1 fruit fly cellular context compared by ENCODE assay signal in genomic region chr3L:16779704-16780173, dm6.
TF ChIP-seq lines count a peak whose summit lies in the region.

Gene mus302, minus strand, starts transcription at chr3L:16779736.
Gene CG9705, plus strand, starts transcription at chr3L:16780100.

TF ChIP-seq in whole organism, embryonic, 481 proteins besides CTCF, POLR2A, EP300 and RAD21 (continued from another document):
- TF ChIP-seq hb (GFP tag; IDR thresholded peaks at IDR 0.05; lab: Robert Waterston, UW; ENCODE audit: partially characterized antibody) (0 out of 3 replicates have a peak, but pooled peaks have one; percentile 38), fd64A (GFP tag; optimal IDR thresholded peaks at IDR 0.05; lab: Kevin White, UChicago) (no peak), disco-r (GFP tag; optimal IDR thresholded peaks at IDR 0.05; lab: Kevin White, UChicago) (no peak), toy (GFP tag; IDR thresholded peaks at IDR 0.05; lab: Robert Waterston, UW) (no peak), hth (optimal IDR thresholded peaks at IDR 0.05; lab: Kevin White, UChicago) (no peak), oc (tag; optimal IDR thresholded peaks at IDR 0.05; lab: Kevin White, UChicago) (no peak), Hey (tag; optimal IDR thresholded peaks at IDR 0.05; lab: Kevin White, UChicago) (no peak), zfh2 (GFP tag; optimal IDR thresholded peaks at IDR 0.05; lab: Kevin White, UChicago) (peak; percentile 26), CG15514 (GFP tag; optimal IDR thresholded peaks at IDR 0.05; lab: Kevin White, UChicago) (no peak), CG10147 (GFP tag; optimal IDR thresholded peaks at IDR 0.05; lab: Kevin White, UChicago) (peak; percentile 3), phol (tag; optimal IDR thresholded peaks at IDR 0.05; lab: Kevin White, UChicago) (peak; percentile 75), esg (GFP tag; conservative IDR thresholded peaks at IDR 0.05; lab: Robert Waterston, UW) (no peak), dmrt11E (tag; optimal IDR thresholded peaks at IDR 0.05; lab: Kevin White, UChicago) (peak; percentile 60), CG13296 (GFP tag; optimal IDR thresholded peaks at IDR 0.05; lab: Kevin White, UChicago) (peak; percentile 30), gro (GFP tag; optimal IDR thresholded peaks at IDR 0.05; lab: Kevin White, UChicago) (no peak), Jarid2 (GFP tag; optimal IDR thresholded peaks at IDR 0.05; lab: Kevin White, UChicago) (no peak), dmrt99B (tag; optimal IDR thresholded peaks at IDR 0.05; lab: Kevin White, UChicago) (no peak), CG3281 (GFP tag; optimal IDR thresholded peaks at IDR 0.05; lab: Kevin White, UChicago) (peak; percentile 45), fd96Cb (tag; optimal IDR thresholded peaks at IDR 0.05; lab: Kevin White, UChicago) (peak; percentile 0), croc (GFP tag; conservative IDR thresholded peaks at IDR 0.05; lab: Robert Waterston, UW) (no peak), CG11560 (tag; IDR thresholded peaks at IDR 0.05; lab: Robert Waterston, UW) (no peak), ab (GFP tag; optimal IDR thresholded peaks at IDR 0.05; lab: Kevin White, UChicago) (no peak), maf-S (GFP tag; optimal IDR thresholded peaks at IDR 0.05; lab: Kevin White, UChicago) (no peak), Adf1 (GFP tag; IDR thresholded peaks at IDR 0.05; lab: Robert Waterston, UW) (no peak), HLH4C (GFP tag; IDR thresholded peaks at IDR 0.05; lab: Robert Waterston, UW; ENCODE audit: partially characterized antibody) (peak; percentile 52; the same call in 1 of the 3 replicates), jigr1 (GFP tag; IDR thresholded peaks at IDR 0.05; lab: Robert Waterston, UW) (no peak), Hr39 (optimal IDR thresholded peaks at IDR 0.05; lab: Kevin White, UChicago) (no peak), mirr (GFP tag; optimal IDR thresholded peaks at IDR 0.05; lab: Kevin White, UChicago) (no peak), CG11456 (GFP tag; IDR thresholded peaks at IDR 0.05; lab: Robert Waterston, UW) (0 out of 3 replicates have a peak, but pooled peaks have one; percentile 23), HHEX (GFP tag; optimal IDR thresholded peaks at IDR 0.05; lab: Kevin White, UChicago) (no peak), so (GFP tag; IDR thresholded peaks at IDR 0.05; lab: Robert Waterston, UW) (no peak), Mrtf (GFP tag; IDR thresholded peaks at IDR 0.05; lab: Robert Waterston, UW) (no peak), CG13287 (GFP tag; IDR thresholded peaks at IDR 0.05; lab: Robert Waterston, UW; ENCODE audit: partially characterized antibody) (peak; percentile 72), ro (GFP tag; IDR thresholded peaks at IDR 0.05; lab: Robert Waterston, UW) (no peak), Hand (GFP tag; optimal IDR thresholded peaks at IDR 0.05; lab: Kevin White, UChicago) (no peak), nau (GFP tag; optimal IDR thresholded peaks at IDR 0.05; lab: Kevin White, UChicago) (no peak), CG6654 (GFP tag; optimal IDR thresholded peaks at IDR 0.05; lab: Kevin White, UChicago) (no peak), Dbx (GFP tag; IDR thresholded peaks at IDR 0.05; lab: Robert Waterston, UW) (0 out of 3 replicates have a peak, but pooled peaks have one; percentile 23), CG2202 (tag; optimal IDR thresholded peaks at IDR 0.05; lab: Kevin White, UChicago) (no peak), Max (GFP tag; optimal IDR thresholded peaks at IDR 0.05; lab: Kevin White, UChicago) (peak; percentile 11), CG31388 (GFP tag; optimal IDR thresholded peaks at IDR 0.05; lab: Kevin White, UChicago) (no peak), CG2129 (GFP tag; IDR thresholded peaks at IDR 0.05; lab: Robert Waterston, UW; ENCODE audit: partially characterized antibody) (peak; percentile 58; the same call in 1 of the 2 replicates), CG34376 (GFP tag; optimal IDR thresholded peaks at IDR 0.05; lab: Kevin White, UChicago) (no peak), ham (GFP tag; IDR thresholded peaks at IDR 0.05; lab: Robert Waterston, UW) (no peak), unc-4 (GFP tag; IDR thresholded peaks at IDR 0.05; lab: Robert Waterston, UW; ENCODE audit: partially characterized antibody) (peak; percentile 66), CG7963 (GFP tag; IDR thresholded peaks at IDR 0.05; lab: Robert Waterston, UW; ENCODE audit: partially characterized antibody) (0 out of 3 replicates have a peak, but pooled peaks have one; percentile 16), CG13123 (GFP tag; optimal IDR thresholded peaks at IDR 0.05; lab: Kevin White, UChicago) (no peak), CHES-1-like (GFP tag; optimal IDR thresholded peaks at IDR 0.05; lab: Kevin White, UChicago) (no peak), knrl (GFP tag; IDR thresholded peaks at IDR 0.05; lab: Robert Waterston, UW; ENCODE audit: partially characterized antibody) (peak; percentile 79), pnt (GFP tag; optimal IDR thresholded peaks at IDR 0.05; lab: Kevin White, UChicago) (no peak), CG6791 (GFP tag; IDR thresholded peaks at IDR 0.05; lab: Robert Waterston, UW; ENCODE audit: partially characterized antibody) (no peak; the same call in 2 of the 3 replicates), aop (GFP tag; IDR thresholded peaks at IDR 0.05; lab: Robert Waterston, UW) (no peak), wdn (GFP tag; IDR thresholded peaks at IDR 0.05; lab: Robert Waterston, UW) (no peak), CG9797 (GFP tag; optimal IDR thresholded peaks at IDR 0.05; lab: Kevin White, UChicago) (peak; percentile 60), tap (tag; optimal IDR thresholded peaks at IDR 0.05; lab: Kevin White, UChicago) (peak; percentile 1), CG10462 (GFP tag; optimal IDR thresholded peaks at IDR 0.05; lab: Kevin White, UChicago) (no peak), Med (GFP tag; lab: Kevin White, UChicago) (peak; percentile 80), Hmr (GFP tag; optimal IDR thresholded peaks at IDR 0.05; lab: Kevin White, UChicago) (peak; percentile 29), ssp (GFP tag; IDR thresholded peaks at IDR 0.05; lab: Robert Waterston, UW) (peak; percentile 85), Ptx1 (GFP tag; IDR thresholded peaks at IDR 0.05; lab: Robert Waterston, UW) (peak; percentile 41), vvl (GFP tag; IDR thresholded peaks at IDR 0.05; lab: Robert Waterston, UW) (peak; percentile 55; the same call in 1 of the 2 replicates), Dfd (GFP tag; optimal IDR thresholded peaks at IDR 0.05; lab: Kevin White, UChicago) (no peak)
